Worm (Caenorhabditis elegans): ENCODE measurements around the gene arl-1.

Gene arl-1

ce11 chrII:8581700-8582099 lies at the start of gene arl-1:
Gene arl-1, plus strand, starts transcription at chrII:8582000.
- no peak for TF ChIP-seq bed-2 (GFP tag; IDR thresholded peaks at IDR 0.05)
- TF ChIP-seq aptf-3 (GFP tag; IDR thresholded peaks at IDR 0.05), result 0 out of 2 replicates have a peak, but pooled peaks have one; percentile 6
- TF ChIP-seq cebp-2 (GFP tag; IDR thresholded peaks at IDR 0.05), result no peak
- TF ChIP-seq nfyb-1 (GFP tag; IDR thresholded peaks at IDR 0.05), result no peak
- TF ChIP-seq F37B4.10 (GFP tag; IDR thresholded peaks at IDR 0.05), result no peak

ce11 chrII:8532015-8532414 lies 49.8 kb upstream of the arl-1 start:
- TF ChIP-seq nhr-90 (tag; optimal IDR thresholded peaks at IDR 0.05), result no peak
- TF ChIP-seq hmg-1.2 (GFP tag; IDR thresholded peaks at IDR 0.05), result peak; percentile 36; the same call in 1 of the 2 replicates
- no peak for TF ChIP-seq zim-3 (tag; optimal IDR thresholded peaks at IDR 0.05)
- TF ChIP-seq fkh-3 (tag; optimal IDR thresholded peaks at IDR 0.05), result no peak
- TF ChIP-seq bed-2 (GFP tag; IDR thresholded peaks at IDR 0.05), result no peak

DNA sequence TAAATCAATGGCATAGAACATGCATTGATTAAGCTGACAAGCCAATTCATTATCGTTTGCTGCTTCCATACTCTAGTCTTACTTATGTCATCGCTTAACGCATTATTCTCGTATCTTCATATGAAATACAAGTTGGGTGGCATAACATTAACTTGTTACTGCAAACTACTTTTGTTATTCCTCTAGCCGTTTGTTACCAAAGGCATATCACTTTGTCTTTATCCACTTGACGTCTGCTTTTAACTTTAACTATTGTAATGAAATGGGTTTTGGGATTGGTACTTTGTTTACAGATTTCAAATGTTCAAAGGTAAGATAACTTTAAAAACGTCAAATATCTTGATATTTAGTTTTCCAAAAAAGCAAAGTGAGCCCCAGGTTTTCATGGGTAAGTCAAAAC lies 45.7 kb upstream of the arl-1 start, which contains the start of gene W01C9.2:
W01C9.2 (plus strand) TSS at position 301 of the 400 bp plus-strand sequence.
- no peak for TF ChIP-seq aptf-2 (GFP tag; conservative IDR thresholded peaks at IDR 0.05)
- no peak for TF ChIP-seq pha-4 (tag; optimal IDR thresholded peaks at IDR 0.05)
- TF ChIP-seq ceh-100 (GFP tag; IDR thresholded peaks at IDR 0.05), result no peak
- TF ChIP-seq F23B12.7 (tag; optimal IDR thresholded peaks at IDR 0.05; ENCODE audit: insufficient read depth), result no peak
- no peak for TF ChIP-seq xnd-1 (tag; optimal IDR thresholded peaks at IDR 0.05)
- TF ChIP-seq akir-1 (GFP tag; optimal IDR thresholded peaks at IDR 0.05), result no peak
- TF ChIP-seq efl-1 (GFP tag; optimal IDR thresholded peaks at IDR 0.05), result no peak
- no peak for TF ChIP-seq egl-44 (GFP tag; IDR thresholded peaks at IDR 0.05)
- no peak for TF ChIP-seq lin-26 (GFP tag; IDR thresholded peaks at IDR 0.05)
- TF ChIP-seq F39B2.1 (GFP tag; IDR thresholded peaks at IDR 0.05), result no peak
- no peak for TF ChIP-seq mel-28 (tag; optimal IDR thresholded peaks at IDR 0.05; ENCODE audit: borderline replicate concordance)
- no peak for TF ChIP-seq nfyb-1 (GFP tag; IDR thresholded peaks at IDR 0.05)

- TF ChIP-seq mel-28 (tag; optimal IDR thresholded peaks at IDR 0.05; ENCODE audit: borderline replicate concordance) (no peak), K11D2.4 (GFP tag; IDR thresholded peaks at IDR 0.05) (no peak), nhr-120 (GFP tag; IDR thresholded peaks at IDR 0.05) (no peak), xnd-1 (tag; optimal IDR thresholded peaks at IDR 0.05) (no peak), tlf-1 (GFP tag; optimal IDR thresholded peaks at IDR 0.05) (no peak), ceh-27 (GFP tag; optimal IDR thresholded peaks at IDR 0.05) (no peak), hlh-26 (GFP tag; conservative IDR thresholded peaks at IDR 0.05) (no peak), sdz-38 (tag; optimal IDR thresholded peaks at IDR 0.05) (no peak), attf-3 (GFP tag; conservative IDR thresholded peaks at IDR 0.05) (no peak), Y95B8A.8 (GFP tag; IDR thresholded peaks at IDR 0.05) (no peak)
These were observed 41.4 kb upstream of the arl-1 start, which contains the start of gene pqn-73 for ce11 chrII:8540412-8540811. Gene pqn-73, plus strand, starts transcription at chrII:8540712.

DNA sequence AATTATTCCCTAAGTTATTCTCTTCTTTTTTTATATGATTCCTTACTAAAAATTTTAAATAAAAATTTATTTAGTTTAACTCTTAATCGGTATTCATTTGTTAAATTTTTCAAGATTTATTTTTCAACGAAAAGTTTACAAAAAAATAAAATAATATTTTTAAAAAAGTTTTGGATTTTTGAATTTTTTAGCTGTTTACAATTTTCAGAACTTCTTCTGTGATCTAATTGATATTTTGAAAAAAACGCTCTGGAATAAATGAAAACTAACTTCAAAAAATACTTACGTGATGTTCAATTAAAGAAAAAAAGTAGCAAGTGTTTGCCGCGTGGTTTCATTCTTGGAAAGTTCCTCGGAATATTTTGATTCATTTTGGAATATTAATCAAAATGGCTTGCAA lies 36.5 kb upstream of the arl-1 start, which contains the start of gene decr-1.2:
decr-1.2 (plus strand) TSS at position 301 of the 400 bp plus-strand sequence.
- TF ChIP-seq lir-1 (GFP tag; conservative IDR thresholded peaks at IDR 0.05) (no peak), attf-3 (GFP tag; conservative IDR thresholded peaks at IDR 0.05) (no peak), egl-44 (GFP tag; IDR thresholded peaks at IDR 0.05) (no peak), him-1 (tag; optimal IDR thresholded peaks at IDR 0.05) (no peak), F49E8.2 (tag; optimal IDR thresholded peaks at IDR 0.05; ENCODE audit: insufficient read depth) (no peak), nhr-90 (tag; optimal IDR thresholded peaks at IDR 0.05) (no peak), F39B2.1 (GFP tag; IDR thresholded peaks at IDR 0.05) (no peak), F55B11.4 (tag; optimal IDR thresholded peaks at IDR 0.05; ENCODE audit: borderline replicate concordance, insufficient read depth) (no peak), pha-4 (tag; optimal IDR thresholded peaks at IDR 0.05) (no peak), egrh-3 (GFP tag; IDR thresholded peaks at IDR 0.05) (no peak), F23B12.7 (tag; optimal IDR thresholded peaks at IDR 0.05; ENCODE audit: insufficient read depth) (no peak)

All from whole organism, young adult.